Worm (Caenorhabditis elegans): ENCODE results near the gene H18N23.2.
"Not testable (repeated sequence)": the region's sequence is repeated elsewhere in the genome, so short reads cannot be mapped to it uniquely, and the experiment has no call there.

The H18N23.2 gene

DNA sequence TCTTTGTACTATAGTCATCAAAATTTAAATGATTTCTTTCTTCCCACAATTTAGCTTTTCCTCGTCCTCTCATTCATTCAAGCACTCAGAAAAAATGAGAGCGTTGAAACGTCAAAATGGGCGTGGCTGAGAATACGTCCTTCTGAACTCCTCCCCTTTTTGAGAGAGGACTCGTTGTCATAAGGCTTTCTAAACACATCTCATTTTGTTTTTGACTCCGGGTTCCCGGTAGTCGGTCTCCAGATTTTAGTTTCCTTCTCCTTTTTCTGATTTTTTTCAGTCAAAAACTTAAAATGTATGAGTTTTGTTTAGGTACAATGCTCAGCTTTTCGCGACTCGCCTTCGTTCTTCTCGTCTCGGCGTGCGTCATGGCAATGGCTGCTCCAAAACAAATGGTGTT lies 21.5 kb upstream of the H18N23.2 start, which contains the start of gene nlp-6:
Gene nlp-6 (plus strand): TSS at position 301 of the 400 bp plus-strand sequence.
- TF ChIP-seq mdl-1 (tag; optimal IDR thresholded peaks at IDR 0.05) (no peak), blmp-1 (tag; optimal IDR thresholded peaks at IDR 0.05; ENCODE audit: insufficient read depth) (no peak), F13H6.1 (tag; optimal IDR thresholded peaks at IDR 0.05) (no peak), nhr-11 (tag; optimal IDR thresholded peaks at IDR 0.05) (no peak), ZK546.5 (tag; optimal IDR thresholded peaks at IDR 0.05) (no peak), sem-4 (tag; optimal IDR thresholded peaks at IDR 0.05) (no peak), C34F6.9 (tag; optimal IDR thresholded peaks at IDR 0.05) (no peak), mbf-1 (tag; optimal IDR thresholded peaks at IDR 0.05) (no peak), ztf-4 (tag; optimal IDR thresholded peaks at IDR 0.05) (no peak), mab-5 (tag; optimal IDR thresholded peaks at IDR 0.05) (no peak), nhr-129 (tag; optimal IDR thresholded peaks at IDR 0.05) (no peak), lin-11 (tag; optimal IDR thresholded peaks at IDR 0.05) (no peak)

DNA sequence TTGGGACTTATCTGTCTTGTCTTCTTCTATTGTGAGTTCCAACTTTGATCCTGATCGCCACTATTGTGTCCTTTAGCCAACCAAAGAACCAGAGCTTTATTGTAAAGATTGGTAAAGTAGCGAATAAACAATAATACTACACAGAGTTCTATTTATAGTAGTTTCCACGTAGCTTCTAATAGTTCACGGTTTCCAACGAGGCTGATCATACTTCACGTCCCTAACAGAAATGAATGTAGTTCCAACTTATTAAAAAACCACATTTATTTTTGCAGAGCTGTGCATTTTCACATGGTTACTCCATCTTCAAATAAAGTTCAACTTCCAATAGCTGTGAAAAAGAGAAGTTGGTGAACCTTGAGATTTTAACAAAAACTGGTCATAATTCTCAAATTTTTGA lies 8.7 kb upstream of the H18N23.2 start, which contains the start of gene tmem-218:
Gene tmem-218 (plus strand): TSS at position 301 of the 400 bp plus-strand sequence.
- TF ChIP-seq skn-1, elt-1, snpc-4 (tag; optimal IDR thresholded peaks at IDR 0.05): not testable (repeated sequence)

DNA sequence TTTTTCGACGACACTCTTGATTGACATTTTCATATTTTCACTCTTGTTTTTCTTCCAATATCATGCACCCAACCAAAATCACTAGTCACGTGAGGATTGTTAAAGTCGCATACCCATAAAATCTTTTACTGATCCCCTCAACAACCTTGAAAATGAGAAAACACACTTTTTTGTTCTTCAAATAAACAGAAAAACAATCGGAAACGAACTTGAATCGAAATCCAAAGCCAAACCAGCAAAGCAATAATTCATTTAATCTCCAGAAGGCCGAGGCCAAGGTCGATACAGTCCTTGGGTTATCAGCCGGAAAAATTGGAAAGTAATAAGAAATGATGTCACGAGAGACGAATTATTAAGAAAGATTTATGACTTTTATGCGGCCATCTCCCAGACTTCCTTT lies 3.1 kb upstream of the H18N23.2 start:
- no peak for TF ChIP-seq nhr-21 (tag; optimal IDR thresholded peaks at IDR 0.05)
- TF ChIP-seq mab-5 (tag; optimal IDR thresholded peaks at IDR 0.05) = no peak
- no peak for TF ChIP-seq lin-11 (tag; optimal IDR thresholded peaks at IDR 0.05)
- TF ChIP-seq gmeb-1 (tag; optimal IDR thresholded peaks at IDR 0.05) = no peak
- no peak for TF ChIP-seq nhr-6 (tag; optimal IDR thresholded peaks at IDR 0.05)
- no peak for TF ChIP-seq ztf-4 (tag; optimal IDR thresholded peaks at IDR 0.05)
- TF ChIP-seq sma-9 (GFP tag; optimal IDR thresholded peaks at IDR 0.05) = peak; percentile 9
- TF ChIP-seq sma-9 (tag; optimal IDR thresholded peaks at IDR 0.05) = no peak
- TF ChIP-seq sma-3 (GFP tag; optimal IDR thresholded peaks at IDR 0.05) = peak; percentile 22

- TF ChIP-seq nhr-77 (tag; optimal IDR thresholded peaks at IDR 0.05) (no peak), skn-1 (tag; optimal IDR thresholded peaks at IDR 0.05) (no peak), unc-39 (tag; optimal IDR thresholded peaks at IDR 0.05) (no peak), snpc-4 (tag; optimal IDR thresholded peaks at IDR 0.05) (no peak), nhr-237 (tag; optimal IDR thresholded peaks at IDR 0.05) (no peak), egl-27 (tag; optimal IDR thresholded peaks at IDR 0.05) (no peak), F13H6.1 (tag; optimal IDR thresholded peaks at IDR 0.05) (no peak), nhr-6 (tag; optimal IDR thresholded peaks at IDR 0.05) (no peak), ztf-11 (tag; optimal IDR thresholded peaks at IDR 0.05) (no peak), mdl-1 (tag; optimal IDR thresholded peaks at IDR 0.05) (no peak), R02D3.7 (tag; optimal IDR thresholded peaks at IDR 0.05) (no peak), nhr-25 (tag; optimal IDR thresholded peaks at IDR 0.05) (no peak), ztf-4 (tag; optimal IDR thresholded peaks at IDR 0.05) (no peak), ama-1 (optimal IDR thresholded peaks at IDR 0.05) (no peak), sem-4 (tag; optimal IDR thresholded peaks at IDR 0.05) (no peak), sma-3 (GFP tag; optimal IDR thresholded peaks at IDR 0.05) (no peak), lin-39 (tag; optimal IDR thresholded peaks at IDR 0.05) (no peak), zag-1 (tag; optimal IDR thresholded peaks at IDR 0.05) (no peak), ZK546.5 (tag; optimal IDR thresholded peaks at IDR 0.05) (no peak), ztf-1 (GFP tag; conservative IDR thresholded peaks at IDR 0.05) (no peak)
Observed at ce11 chrX:17642832-17643231, 2.2 kb upstream of the H18N23.2 start.

- TF ChIP-seq sma-9 (GFP tag; optimal IDR thresholded peaks at IDR 0.05) (peak; percentile 18), sma-9 (tag; optimal IDR thresholded peaks at IDR 0.05) (no peak), alr-1 (tag; optimal IDR thresholded peaks at IDR 0.05) (no peak), nhr-25 (tag; optimal IDR thresholded peaks at IDR 0.05) (no peak), fos-1 (tag; optimal IDR thresholded peaks at IDR 0.05) (peak; percentile 73), ztf-4 (tag; optimal IDR thresholded peaks at IDR 0.05) (no peak)
Observed at ce11 chrX:17638970-17639369, 1.7 kb downstream of the H18N23.2 start.

DNA sequence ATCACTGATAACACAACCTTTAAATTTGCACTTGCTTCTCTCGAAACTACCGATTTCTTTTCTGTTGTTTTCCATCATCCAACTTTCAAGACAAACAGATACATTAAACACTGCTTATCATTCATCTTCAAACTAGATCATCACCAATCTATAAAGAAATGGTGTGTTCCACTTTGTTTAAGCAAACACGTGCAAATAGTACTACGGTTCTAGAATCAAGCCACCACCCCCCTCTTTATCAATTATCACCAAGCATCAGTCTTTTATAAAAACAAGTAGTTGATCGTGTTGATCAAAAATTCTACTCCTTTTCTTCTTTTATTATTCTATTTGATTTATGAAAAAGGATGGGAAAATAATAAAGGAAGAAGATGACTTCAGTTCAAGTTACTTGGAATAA lies 2.2 kb downstream of the H18N23.2 start:
- no peak for TF ChIP-seq Y55F3AM.14 (GFP tag; optimal IDR thresholded peaks at IDR 0.05)
- peak; percentile 50 for TF ChIP-seq nhr-21 (tag; optimal IDR thresholded peaks at IDR 0.05)
- TF ChIP-seq C34F6.9 (tag; optimal IDR thresholded peaks at IDR 0.05) = no peak
- TF ChIP-seq egl-27 (tag; optimal IDR thresholded peaks at IDR 0.05) = peak; percentile 8
- TF ChIP-seq blmp-1 (tag; optimal IDR thresholded peaks at IDR 0.05; ENCODE audit: insufficient read depth) = peak; percentile 36
- peak; percentile 80 for TF ChIP-seq sma-9 (GFP tag; optimal IDR thresholded peaks at IDR 0.05)
- TF ChIP-seq sma-9 (tag; optimal IDR thresholded peaks at IDR 0.05) = no peak
- TF ChIP-seq elt-1 (tag; optimal IDR thresholded peaks at IDR 0.05) = no peak
- TF ChIP-seq lsy-2 (tag; optimal IDR thresholded peaks at IDR 0.05) = peak in 1 of 2 experiments; percentile 28
- TF ChIP-seq aly-2 (tag; optimal IDR thresholded peaks at IDR 0.05) = no peak
- peak; percentile 25 for TF ChIP-seq gmeb-1 (tag; optimal IDR thresholded peaks at IDR 0.05)
- TF ChIP-seq nhr-77 (tag; optimal IDR thresholded peaks at IDR 0.05) = no peak
- TF ChIP-seq crh-2 (tag; optimal IDR thresholded peaks at IDR 0.05) = peak; percentile 56
- TF ChIP-seq mdl-1 (tag; optimal IDR thresholded peaks at IDR 0.05) = peak; percentile 30 to 66
- peak; percentile 46 for TF ChIP-seq sma-3 (GFP tag; optimal IDR thresholded peaks at IDR 0.05)
- TF ChIP-seq nhr-25 (tag; optimal IDR thresholded peaks at IDR 0.05) = peak; percentile 85
- no peak for TF ChIP-seq sem-4 (tag; optimal IDR thresholded peaks at IDR 0.05)

Measured in whole organism, L2 larva.